Worm (Caenorhabditis elegans): ENCODE results near the gene K11D12.14.

ce11 chrV:5049333-5049942 is at the start of gene K11D12.14, which contains the start of gene pqn-51:
- TF ChIP-seq nhr-25 (tag; optimal IDR thresholded peaks at IDR 0.05), result peak; percentile 90
- TF ChIP-seq nhr-237 (tag; optimal IDR thresholded peaks at IDR 0.05), result peak; percentile 61
- TF ChIP-seq ceh-16 (tag; optimal IDR thresholded peaks at IDR 0.05), result peak; percentile 48
- peak; percentile 95 for TF ChIP-seq crh-2 (tag; optimal IDR thresholded peaks at IDR 0.05)
- TF ChIP-seq unc-62 (GFP tag; optimal IDR thresholded peaks at IDR 0.05), result peak; percentile 35
- TF ChIP-seq elt-1 (tag; optimal IDR thresholded peaks at IDR 0.05), result no peak
- TF ChIP-seq ztf-11 (tag; optimal IDR thresholded peaks at IDR 0.05), result no peak
- TF ChIP-seq elt-3 (tag; optimal IDR thresholded peaks at IDR 0.05), result no peak
